Worm (Caenorhabditis elegans): ENCODE results near the gene C45B2.6.

- TF ChIP-seq zag-1 (tag; optimal IDR thresholded peaks at IDR 0.05) (no peak), dmd-4 (tag; optimal IDR thresholded peaks at IDR 0.05) (no peak), alr-1 (tag; optimal IDR thresholded peaks at IDR 0.05) (no peak)
Measured at ce11 chrX:6084439-6084838, 31.8 kb downstream of the C45B2.6 start, which contains the start of gene C45B2.2.

Data from whole organism, L2 larva.